Worm (Caenorhabditis elegans): ENCODE results near the gene F01F1.15.

The F01F1.15 gene

DNA sequence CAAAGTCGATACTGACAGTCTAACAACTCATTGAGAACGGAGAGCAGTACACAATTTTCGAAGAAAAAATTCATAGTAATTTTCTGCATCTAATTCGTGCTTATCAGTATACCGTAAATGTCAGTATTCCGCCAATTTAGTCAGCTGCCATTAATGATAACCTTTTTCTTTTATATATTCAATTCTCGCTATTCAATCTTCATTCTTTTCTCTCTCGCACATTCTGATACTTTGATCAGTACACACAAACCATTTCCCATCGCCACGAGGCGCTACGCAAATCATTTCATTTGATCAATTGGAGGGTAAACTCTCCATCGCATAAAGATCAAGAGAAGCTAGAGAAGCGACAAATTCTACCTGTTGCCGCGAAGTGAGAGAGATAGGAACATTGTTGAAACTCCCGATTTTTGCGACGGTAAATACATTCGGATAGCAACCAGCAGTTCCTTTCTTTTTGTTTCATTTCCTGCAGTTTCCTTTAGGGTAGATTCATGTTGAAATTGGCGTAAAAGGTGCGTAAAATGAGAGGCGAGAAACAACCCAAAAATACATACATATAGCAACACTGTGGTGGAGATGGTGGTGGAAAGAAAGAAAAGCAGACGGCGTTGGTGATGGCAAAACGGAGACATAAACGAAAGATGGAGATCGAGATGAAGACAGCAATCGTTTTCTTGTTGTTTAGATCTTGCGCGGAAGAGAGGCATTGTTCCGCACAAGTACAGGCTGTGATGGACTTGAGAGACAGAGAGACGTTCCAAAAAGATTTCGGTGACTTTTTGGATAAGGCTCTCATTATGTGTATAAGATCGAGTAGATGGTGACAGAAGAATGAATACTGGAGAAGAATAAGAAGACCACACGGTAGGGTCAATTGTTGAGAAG lies 30.9 kb downstream of the F01F1.15 start:
- TF ChIP-seq ces-1 (GFP tag; optimal IDR thresholded peaks at IDR 0.05): no peak
- TF ChIP-seq lsy-2 (tag; optimal IDR thresholded peaks at IDR 0.05): peak; percentile 55 to 58
- TF ChIP-seq daf-16 (GFP tag; optimal IDR thresholded peaks at IDR 0.05): peak in 1 of 2 experiments; percentile 60
- TF ChIP-seq daf-16 (tag; optimal IDR thresholded peaks at IDR 0.05): peak; percentile 82
- TF ChIP-seq snpc-1.2 (GFP tag; IDR thresholded peaks at IDR 0.05): no peak
- peak; percentile 25 for TF ChIP-seq aha-1 (tag)
- peak; percentile 30 for TF ChIP-seq mes-2 (tag; optimal IDR thresholded peaks at IDR 0.05; ENCODE audit: poor library complexity, severe bottlenecking)
- TF ChIP-seq T26A8.4 (GFP tag; IDR thresholded peaks at IDR 0.05): peak; percentile 27; the same call in 1 of the 2 replicates
- TF ChIP-seq T20F7.1 (GFP tag; optimal IDR thresholded peaks at IDR 0.05): peak; percentile 74
- TF ChIP-seq ZK337.2 (GFP tag; IDR thresholded peaks at IDR 0.05): no peak
- TF ChIP-seq lin-1 (GFP tag; IDR thresholded peaks at IDR 0.05): 0 out of 2 replicates have a peak, but pooled peaks have one; percentile 24
- TF ChIP-seq daf-8 (GFP tag; IDR thresholded peaks at IDR 0.05): no peak
- peak; percentile 93 for TF ChIP-seq hlh-11 (tag; optimal IDR thresholded peaks at IDR 0.05)
- TF ChIP-seq arid-1 (GFP tag; conservative IDR thresholded peaks at IDR 0.05): no peak
- TF ChIP-seq duxl-1 (tag; optimal IDR thresholded peaks at IDR 0.05; ENCODE audit: poor library complexity): peak; percentile 15
- TF ChIP-seq pqm-1 (tag; optimal IDR thresholded peaks at IDR 0.05): peak; percentile 93
- TF ChIP-seq nhr-25 (tag; optimal IDR thresholded peaks at IDR 0.05; ENCODE audit: borderline replicate concordance, insufficient read depth): no peak
- peak; percentile 67 for TF ChIP-seq nhr-6 (tag; optimal IDR thresholded peaks at IDR 0.05)
- no peak for TF ChIP-seq lin-13 (GFP tag; optimal IDR thresholded peaks at IDR 0.05)
- TF ChIP-seq lin-38 (GFP tag; IDR thresholded peaks at IDR 0.05): 0 out of 2 replicates have a peak, but pooled peaks have one; percentile 18
- no peak for TF ChIP-seq lir-3 (tag; optimal IDR thresholded peaks at IDR 0.05)
- TF ChIP-seq ZK546.5 (tag; optimal IDR thresholded peaks at IDR 0.05): no peak
- TF ChIP-seq mep-1 (tag; optimal IDR thresholded peaks at IDR 0.05): peak; percentile 72
- TF ChIP-seq set-16 (GFP tag; IDR thresholded peaks at IDR 0.05): no peak
- peak; percentile 6 for TF ChIP-seq nhr-102 (tag; optimal IDR thresholded peaks at IDR 0.05)
- no peak for TF ChIP-seq madf-5 (GFP tag; IDR thresholded peaks at IDR 0.05)
- 0 out of 2 replicates have a peak, but pooled peaks have one; percentile 31 for TF ChIP-seq zfp-3 (GFP tag; conservative IDR thresholded peaks at IDR 0.05)
- TF ChIP-seq ama-1 (optimal IDR thresholded peaks at IDR 0.05): peak; percentile 33
- peak; percentile 58; the same call in 1 of the 2 replicates for TF ChIP-seq tra-1 (GFP tag; IDR thresholded peaks at IDR 0.05)
- peak; percentile 95 for TF ChIP-seq dmd-6 (GFP tag; IDR thresholded peaks at IDR 0.05)
- TF ChIP-seq hlh-30 (tag; optimal IDR thresholded peaks at IDR 0.05; ENCODE audit: insufficient read depth): peak; percentile 75
- peak; percentile 95 for TF ChIP-seq dve-1 (tag; optimal IDR thresholded peaks at IDR 0.05; ENCODE audit: insufficient read depth)
- TF ChIP-seq unc-62 (GFP tag; optimal IDR thresholded peaks at IDR 0.05 in 1 of 2): peak; percentile 49 to 82
- TF ChIP-seq unc-62 (tag; optimal IDR thresholded peaks at IDR 0.05): no peak
- 0 out of 2 replicates have a peak, but pooled peaks have one; percentile 7 for TF ChIP-seq hmg-1.1 (GFP tag; IDR thresholded peaks at IDR 0.05)
- peak; percentile 70 to 93 for TF ChIP-seq mdl-1 (tag; optimal IDR thresholded peaks at IDR 0.05)
- peak; percentile 52 for TF ChIP-seq nhr-10 (tag; optimal IDR thresholded peaks at IDR 0.05)
- TF ChIP-seq cey-2 (tag; optimal IDR thresholded peaks at IDR 0.05; ENCODE audit: borderline replicate concordance, insufficient read depth): peak; percentile 9
- no peak; the same call in 1 of the 2 replicates for TF ChIP-seq ceh-20 (GFP tag; IDR thresholded peaks at IDR 0.05)
- TF ChIP-seq gei-8 (GFP tag; optimal IDR thresholded peaks at IDR 0.05): no peak
- TF ChIP-seq php-3 (GFP tag; IDR thresholded peaks at IDR 0.05): peak; percentile 87
- no peak for TF ChIP-seq saeg-2 (GFP tag; IDR thresholded peaks at IDR 0.05)
- TF ChIP-seq ceh-44 (GFP tag; IDR thresholded peaks at IDR 0.05): no peak
- peak; percentile 81 for TF ChIP-seq nhr-48 (tag; optimal IDR thresholded peaks at IDR 0.05)
- no peak for TF ChIP-seq sdz-12 (GFP tag; optimal IDR thresholded peaks at IDR 0.05)
- no peak for TF ChIP-seq zag-1 (tag; optimal IDR thresholded peaks at IDR 0.05)
- no peak for TF ChIP-seq rbr-2 (tag; optimal IDR thresholded peaks at IDR 0.05)
- TF ChIP-seq nhr-28 (tag; optimal IDR thresholded peaks at IDR 0.05): peak; percentile 96

All from whole organism, L4 larva.